Fruit fly (Drosophila melanogaster) whole organism, embryonic: ENCODE results near the gene CG43897.

Experiments used
- Abd-B ChIP-seq: fragments of 200-800 bp; sonication (Bioruptor generic); optimal IDR thresholded peaks from 2 replicates; lab custom pipeline; 2018; ENCODE audit warnings: missing biosample characterization, mild to moderate bottlenecking, missing genetic modification characterization, moderate library complexity
- CG10209 ChIP-seq: fragments of 200-800 bp; sonication (Bioruptor generic); optimal IDR thresholded peaks from 3 replicates; lab custom pipeline; 2017; ENCODE audit warnings: missing biosample characterization, mild to moderate bottlenecking, missing genetic modification characterization, missing genetic modification reagents
- CG11695 ChIP-seq: fragments of 200-800 bp; sonication (Bioruptor generic); IDR thresholded peaks from 3 replicates; pipeline ENCODE4 v1.3.6; 2022; ENCODE audit warnings: missing biosample characterization, missing genetic modification characterization
- CG12219 ChIP-seq: fragments of 200-800 bp; sonication (Bioruptor generic); optimal IDR thresholded peaks from 3 replicates; lab custom pipeline; 2018; ENCODE audit warnings: missing biosample characterization, mild to moderate bottlenecking, missing genetic modification characterization
- CG13287 ChIP-seq: fragments of 200-800 bp; sonication (Bioruptor generic); IDR thresholded peaks from 2 replicates; pipeline ENCODE4 v1.3.6; 2022; ENCODE audit warnings: missing biosample characterization, missing genetic modification characterization; ENCODE audit not compliant: partially characterized antibody
- CG16813 ChIP-seq: fragments of 200-800 bp; sonication (Bioruptor generic); IDR thresholded peaks from 3 replicates; pipeline ENCODE4 v1.3.6; 2022; ENCODE audit warnings: missing biosample characterization, missing genetic modification characterization; ENCODE audit not compliant: partially characterized antibody
- CG18619 ChIP-seq: fragments of 200-800 bp; sonication (Bioruptor generic); optimal IDR thresholded peaks from 3 replicates; lab custom pipeline; 2017; ENCODE audit warnings: missing biosample characterization, mild to moderate bottlenecking, missing genetic modification characterization
- CG2678 ChIP-seq: fragments of 200-800 bp; sonication (Bioruptor generic); optimal IDR thresholded peaks from 3 replicates; lab custom pipeline; 2019; ENCODE audit warnings: missing biosample characterization, mild to moderate bottlenecking, missing genetic modification characterization, moderate library complexity
- CG31441 ChIP-seq: fragments of 200-800 bp; sonication (Bioruptor generic); IDR thresholded peaks from 2 replicates; pipeline ENCODE4 v1.3.6; 2022; ENCODE audit warnings: missing biosample characterization, missing genetic modification characterization
- CG34422 ChIP-seq: fragments of 200-800 bp; sonication (Bioruptor generic); IDR thresholded peaks from 3 replicates; pipeline ENCODE4 v1.3.6; 2022; ENCODE audit warnings: missing biosample characterization, missing genetic modification characterization
- CG42726 ChIP-seq: fragments of 200-800 bp; sonication (Bioruptor generic); IDR thresholded peaks from 2 replicates; pipeline ENCODE4 v1.3.6; 2022; ENCODE audit warnings: missing biosample characterization, missing genetic modification characterization; ENCODE audit not compliant: partially characterized antibody
- CG4730 ChIP-seq: fragments of 200-800 bp; sonication (Bioruptor generic); IDR thresholded peaks from 2 replicates; pipeline ENCODE4 v1.3.6; 2022; ENCODE audit warnings: missing biosample characterization, missing genetic modification characterization
- CG6254 ChIP-seq: fragments of 200-800 bp; sonication (Bioruptor generic); optimal IDR thresholded peaks from 3 replicates; lab custom pipeline; 2017; ENCODE audit warnings: mild to moderate bottlenecking, missing biosample characterization, missing genetic modification reagents, missing genetic modification characterization
- CG6765 ChIP-seq: fragments of 200-800 bp; sonication (Bioruptor generic); optimal IDR thresholded peaks from 3 replicates; lab custom pipeline; 2017; ENCODE audit warnings: missing biosample characterization, mild to moderate bottlenecking, missing genetic modification characterization
- CG7928 ChIP-seq: fragments of 200-800 bp; sonication (Bioruptor generic); optimal IDR thresholded peaks from 2 replicates; lab custom pipeline; 2017; ENCODE audit warnings: missing biosample characterization, mild to moderate bottlenecking, missing genetic modification characterization
- CG9727 ChIP-seq: fragments of 200-800 bp; sonication (Bioruptor generic); optimal IDR thresholded peaks from 3 replicates; lab custom pipeline; 2017; ENCODE audit warnings: missing biosample characterization, mild to moderate bottlenecking, missing genetic modification characterization
- CG9932 ChIP-seq: fragments of 200-800 bp; sonication (Bioruptor generic); IDR thresholded peaks from 2 replicates; pipeline ENCODE4 v1.3.6; 2022; ENCODE audit warnings: missing biosample characterization, missing genetic modification characterization
- Dfd ChIP-seq, 2 experiments: fragments of >200 bp; optimal IDR thresholded peaks; 2 replicates each; lab custom pipeline; 2017; ENCODE audit warnings: missing biosample characterization in 2 of 2, missing genetic modification characterization in 2 of 2
- Dll ChIP-seq: fragments of 200-800 bp; sonication (Bioruptor generic); IDR thresholded peaks from 4 replicates; pipeline ENCODE4 v1.3.6; 2022; ENCODE audit warnings: missing biosample characterization, missing genetic modification characterization; ENCODE audit not compliant: partially characterized antibody
- Eip74EF ChIP-seq, 2 experiments: fragments of 200-800 bp in 1 of 2; fragments of >200 bp in 1 of 2; sonication (Bioruptor generic) in 1 of 2; optimal IDR thresholded peaks; 2 replicates each; lab custom pipeline; 2017 to 2019; ENCODE audit warnings: missing biosample characterization in 2 of 2, missing genetic modification characterization in 2 of 2, mild to moderate bottlenecking in 1 of 2, moderate library complexity in 1 of 2
- Fer3 ChIP-seq: fragments of 200-800 bp; sonication (Bioruptor generic); optimal IDR thresholded peaks from 2 replicates; lab custom pipeline; 2018; ENCODE audit warnings: missing biosample characterization, mild to moderate bottlenecking, missing genetic modification characterization, moderate library complexity
- Hmx ChIP-seq: fragments of 200-800 bp; sonication (Bioruptor generic); optimal IDR thresholded peaks from 2 replicates; lab custom pipeline; 2016; ENCODE audit warnings: missing biosample characterization, missing genetic modification characterization
- Meics ChIP-seq: fragments of 200-800 bp; sonication (Bioruptor generic); optimal IDR thresholded peaks from 2 replicates; lab custom pipeline; 2017; ENCODE audit warnings: missing biosample characterization, mild to moderate bottlenecking, missing genetic modification characterization
- Mes4 ChIP-seq: fragments of 200-800 bp; sonication (Bioruptor generic); optimal IDR thresholded peaks from 2 replicates; lab custom pipeline; 2016; ENCODE audit warnings: missing biosample characterization, missing genetic modification characterization
- Neu2 ChIP-seq: fragments of 200-800 bp; sonication (Bioruptor generic); optimal IDR thresholded peaks from 3 replicates; lab custom pipeline; 2016; ENCODE audit warnings: missing biosample characterization, missing genetic modification characterization, borderline replicate concordance
- Tbp ChIP-seq: fragments of >200 bp; optimal IDR thresholded peaks from 2 replicates; lab custom pipeline; 2018; ENCODE audit warnings: missing biosample characterization, missing genetic modification characterization
- Trl ChIP-seq, 3 experiments: fragments of >200 bp in 2 of 3; fragments of 200-800 bp in 1 of 3; sonication (Bioruptor generic) in 1 of 3; optimal IDR thresholded peaks; 2 replicates in 1 of 3; 3 replicates in 2 of 3; lab custom pipeline; 2016 to 2017; ENCODE audit warnings: missing biosample characterization in 1 of 3, missing genetic modification characterization in 1 of 3
- ap ChIP-seq: fragments of 200-800 bp; sonication (Bioruptor generic); IDR thresholded peaks from 2 replicates; pipeline ENCODE4 v1.3.6; 2022; ENCODE audit warnings: missing biosample characterization, missing genetic modification characterization
- bigmax ChIP-seq: fragments of 200-800 bp; sonication (Bioruptor generic); optimal IDR thresholded peaks from 2 replicates; lab custom pipeline; 2018; ENCODE audit warnings: missing biosample characterization, mild to moderate bottlenecking, missing genetic modification characterization
- btn ChIP-seq: fragments of 200-800 bp; sonication (Bioruptor generic); optimal IDR thresholded peaks from 2 replicates; lab custom pipeline; 2016; ENCODE audit warnings: missing biosample characterization, missing genetic modification characterization
- crp ChIP-seq, 2 experiments: fragments of 200-800 bp; sonication (Bioruptor generic); optimal IDR thresholded peaks; 2 replicates in 1 of 2; 3 replicates in 1 of 2; lab custom pipeline; 2017; ENCODE audit warnings: missing biosample characterization in 2 of 2, missing genetic modification characterization in 2 of 2, mild to moderate bottlenecking in 1 of 2, moderate library complexity in 1 of 2
- dm ChIP-seq: fragments of 200-800 bp; sonication (Bioruptor generic); optimal IDR thresholded peaks from 3 replicates; lab custom pipeline; 2016; ENCODE audit warnings: missing biosample characterization, missing genetic modification characterization
- fd3F ChIP-seq: fragments of 200-800 bp; sonication (Bioruptor generic); optimal IDR thresholded peaks from 2 replicates; lab custom pipeline; 2018; ENCODE audit warnings: missing biosample characterization, mild to moderate bottlenecking, missing genetic modification characterization, moderate library complexity
- gfzf ChIP-seq: fragments of 200-800 bp; sonication (Bioruptor generic); optimal IDR thresholded peaks from 2 replicates; lab custom pipeline; 2016; ENCODE audit warnings: missing biosample characterization, mild to moderate bottlenecking, missing genetic modification characterization, moderate library complexity
- ham ChIP-seq: fragments of 200-800 bp; sonication (Bioruptor generic); IDR thresholded peaks from 2 replicates; pipeline ENCODE4 v1.3.6; 2022; ENCODE audit warnings: missing biosample characterization, missing genetic modification characterization
- hbn ChIP-seq: fragments of 200-800 bp; sonication (Bioruptor generic); IDR thresholded peaks from 2 replicates; pipeline ENCODE4 v1.3.6; 2022; ENCODE audit warnings: missing biosample characterization, missing genetic modification characterization; ENCODE audit not compliant: partially characterized antibody
- maf-S ChIP-seq: fragments of 200-800 bp; sonication (Bioruptor generic); optimal IDR thresholded peaks from 2 replicates; lab custom pipeline; 2016; ENCODE audit warnings: missing biosample characterization, missing genetic modification characterization
- mam ChIP-seq: fragments of 200-800 bp; sonication (Bioruptor generic); optimal IDR thresholded peaks from 3 replicates; lab custom pipeline; 2016; ENCODE audit warnings: missing biosample characterization, missing genetic modification characterization
- nmo ChIP-seq: fragments of 200-800 bp; sonication (Bioruptor generic); optimal IDR thresholded peaks from 2 replicates; lab custom pipeline; 2018; ENCODE audit warnings: missing biosample characterization, mild to moderate bottlenecking, missing genetic modification characterization, moderate library complexity
- nom ChIP-seq: fragments of 200-800 bp; sonication (Bioruptor generic); optimal IDR thresholded peaks from 2 replicates; lab custom pipeline; 2017; ENCODE audit warnings: missing biosample characterization, missing genetic modification characterization, mild to moderate bottlenecking, moderate library complexity, missing genetic modification reagents
- sens-2 ChIP-seq: fragments of 200-800 bp; sonication (Bioruptor generic); IDR thresholded peaks from 2 replicates; pipeline ENCODE4 v1.3.6; 2022; ENCODE audit warnings: missing biosample characterization, missing genetic modification characterization
- slbo ChIP-seq: fragments of 200-800 bp; sonication (Bioruptor generic); IDR thresholded peaks from 2 replicates; pipeline ENCODE4 v1.3.6; 2022; ENCODE audit warnings: missing biosample characterization, missing genetic modification characterization
- stc ChIP-seq: fragments of 200-800 bp; sonication (Bioruptor generic); IDR thresholded peaks from 2 replicates; pipeline ENCODE4 v1.3.6; 2022; ENCODE audit warnings: missing biosample characterization, missing genetic modification characterization
- tgo ChIP-seq: fragments of 200-800 bp; sonication (Bioruptor generic); IDR thresholded peaks from 3 replicates; pipeline ENCODE4 v1.3.6; 2022; ENCODE audit warnings: missing biosample characterization, missing genetic modification characterization
- trh ChIP-seq: fragments of 200-800 bp; sonication (Bioruptor generic); optimal IDR thresholded peaks from 2 replicates; lab custom pipeline; 2016; ENCODE audit warnings: missing biosample characterization, missing genetic modification characterization
- ttk ChIP-seq: fragments of 200-800 bp; sonication (Bioruptor generic); IDR thresholded peaks from 2 replicates; pipeline ENCODE4 v2.1.2; 2022; ENCODE audit warnings: missing biosample characterization, missing genetic modification characterization
- twi ChIP-seq: fragments of 200-800 bp; optimal IDR thresholded peaks from 2 replicates; lab custom pipeline; 2019; ENCODE audit warnings: missing biosample characterization, mild to moderate bottlenecking, missing genetic modification characterization, moderate library complexity
- unpg ChIP-seq: fragments of 200-800 bp; sonication (Bioruptor generic); optimal IDR thresholded peaks from 3 replicates; lab custom pipeline; 2018; ENCODE audit warnings: missing biosample characterization, mild to moderate bottlenecking, missing genetic modification characterization, moderate library complexity
- zfh1 ChIP-seq: fragments of 200-800 bp; sonication (Bioruptor generic); IDR thresholded peaks from 3 replicates; pipeline ENCODE4 v1.3.6; 2022; ENCODE audit warnings: missing biosample characterization, missing genetic modification characterization

Gene CG43897

DNA sequence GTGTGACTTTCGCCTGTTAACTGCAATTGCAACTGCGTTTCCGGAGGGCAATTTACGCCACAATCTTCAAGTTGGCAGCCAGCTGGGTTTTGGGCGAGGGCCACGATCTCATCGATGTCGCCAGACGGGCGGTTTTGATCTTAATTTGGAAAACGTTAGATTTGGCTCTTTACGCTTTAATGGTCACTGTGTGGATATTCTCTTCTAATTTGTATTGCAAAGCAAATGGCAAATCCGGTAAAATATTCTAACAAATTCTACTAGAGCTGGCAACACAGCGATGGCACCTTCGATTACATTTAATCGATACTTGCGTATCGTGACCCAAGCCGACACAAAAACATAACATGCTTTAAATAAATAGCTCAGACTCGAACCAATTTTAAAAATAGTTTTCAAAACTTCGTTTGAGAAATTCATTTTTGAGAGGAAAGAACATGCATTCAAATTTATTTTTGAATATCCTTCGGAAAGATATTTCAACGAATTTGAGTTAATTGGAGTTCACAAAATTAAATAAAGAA is 22.9 kb downstream of the CG43897 start, which contains the start of gene I-2 (continued):
- TF ChIP-seq fd3F (GFP tag; lab: Kevin White, UChicago), result no peak
- TF ChIP-seq Dfd (GFP tag; optimal IDR thresholded peaks at IDR 0.05; lab: Kevin White, UChicago), result no peak
- no peak for TF ChIP-seq CG12219 (GFP tag; lab: Kevin White, UChicago)
- TF ChIP-seq CG6254 (GFP tag; lab: Kevin White, UChicago), result no peak
- no peak for TF ChIP-seq CG2678 (tag; lab: Kevin White, UChicago)
- no peak for TF ChIP-seq twi (tag; lab: Kevin White, UChicago)
- peak; percentile 83 for TF ChIP-seq CG16813 (GFP tag; lab: Robert Waterston, UW)
- peak; percentile 87 for TF ChIP-seq Dll
- no peak for TF ChIP-seq mam (GFP tag; lab: Kevin White, UChicago)
- TF ChIP-seq ttk (GFP tag; lab: Robert Waterston, UW), result no peak
- no peak for TF ChIP-seq Tbp (GFP tag; lab: Kevin White, UChicago)
- peak in 1 of 2 experiments; percentile 41 for TF ChIP-seq crp (GFP tag; optimal IDR thresholded peaks at IDR 0.05; lab: Kevin White, UChicago)
- no peak for TF ChIP-seq stc (GFP tag; lab: Robert Waterston, UW)
- peak; percentile 70 for TF ChIP-seq CG9932 (GFP tag; lab: Robert Waterston, UW)
- peak; percentile 79 for TF ChIP-seq CG42726 (GFP tag; lab: Robert Waterston, UW)
- no peak for TF ChIP-seq Meics (GFP tag; lab: Kevin White, UChicago)
- no peak for TF ChIP-seq dm (GFP tag; lab: Kevin White, UChicago)
- TF ChIP-seq CG11695 (GFP tag; lab: Robert Waterston, UW), result no peak
- no peak for TF ChIP-seq CG10209 (GFP tag; lab: Kevin White, UChicago)
- TF ChIP-seq Fer3 (tag; lab: Kevin White, UChicago), result no peak
- no peak for TF ChIP-seq Neu2 (GFP tag; lab: Kevin White, UChicago)
- peak; percentile 51 for TF ChIP-seq gfzf (GFP tag; lab: Kevin White, UChicago)
- no peak for TF ChIP-seq CG4730 (GFP tag; lab: Robert Waterston, UW)
- TF ChIP-seq CG13287 (GFP tag; lab: Robert Waterston, UW), result peak; percentile 93
- TF ChIP-seq unpg (GFP tag; lab: Kevin White, UChicago), result no peak
- no peak for TF ChIP-seq btn
- peak; percentile 70 for TF ChIP-seq slbo
- TF ChIP-seq tgo (GFP tag; lab: Robert Waterston, UW), result no peak
- no peak for TF ChIP-seq sens-2 (GFP tag; lab: Robert Waterston, UW)
- no peak for TF ChIP-seq ap (GFP tag; lab: Robert Waterston, UW)
- no peak for TF ChIP-seq CG31441 (GFP tag; lab: Robert Waterston, UW)
- no peak for TF ChIP-seq Mes4 (GFP tag; lab: Kevin White, UChicago)
- TF ChIP-seq CG18619 (GFP tag; lab: Kevin White, UChicago), result no peak
- TF ChIP-seq hbn (GFP tag; lab: Robert Waterston, UW), result peak; percentile 70
- TF ChIP-seq bigmax (GFP tag; lab: Kevin White, UChicago), result no peak
- no peak for TF ChIP-seq Eip74EF (GFP tag; optimal IDR thresholded peaks at IDR 0.05; lab: Kevin White, UChicago)
- TF ChIP-seq nmo (GFP tag; lab: Kevin White, UChicago), result no peak
- no peak for TF ChIP-seq Hmx (GFP tag; lab: Kevin White, UChicago)
- TF ChIP-seq Trl (optimal IDR thresholded peaks at IDR 0.05; lab: Kevin White, UChicago), result no peak
- no peak for TF ChIP-seq Trl (GFP tag; optimal IDR thresholded peaks at IDR 0.05; lab: Kevin White, UChicago)
- no peak for TF ChIP-seq nom (GFP tag; lab: Kevin White, UChicago)
- TF ChIP-seq Abd-B (GFP tag; lab: Kevin White, UChicago), result no peak
- no peak for TF ChIP-seq zfh1 (GFP tag; lab: Robert Waterston, UW)
- no peak for TF ChIP-seq CG7928
- TF ChIP-seq CG6765 (GFP tag; lab: Kevin White, UChicago), result no peak
- TF ChIP-seq maf-S (GFP tag; lab: Kevin White, UChicago), result no peak
- no peak for TF ChIP-seq ham (GFP tag; lab: Robert Waterston, UW)
- peak; percentile 40; the same call in 1 of the 3 replicates for TF ChIP-seq CG34422 (GFP tag; lab: Robert Waterston, UW)
- TF ChIP-seq trh (GFP tag; lab: Kevin White, UChicago), result no peak
- TF ChIP-seq CG9727, result no peak
